Comparison of ENCODE assay signal across 1 fruit fly cellular context in genomic region chrX:19018102-19018814, dm6.
TF ChIP-seq lines count a peak whose summit lies in the region.

No protein-coding gene starts in this region.

TF ChIP-seq in whole organism, embryonic, 481 proteins besides CTCF, POLR2A, EP300 and RAD21 (continued from another document and continues in another):
- peak; percentile 72 for TF ChIP-seq CG14667 (GFP tag; IDR thresholded peaks at IDR 0.05; lab: Robert Waterston, UW)
- TF ChIP-seq Dref (GFP tag; IDR thresholded peaks at IDR 0.05; lab: Robert Waterston, UW): no peak
- peak; percentile 36 for TF ChIP-seq kni (GFP tag; optimal IDR thresholded peaks at IDR 0.05; lab: Kevin White, UChicago)
- peak; percentile 61 for TF ChIP-seq oc (tag; optimal IDR thresholded peaks at IDR 0.05; lab: Kevin White, UChicago)
- peak; percentile 73 for TF ChIP-seq CG18764 (GFP tag; optimal IDR thresholded peaks at IDR 0.05; lab: Kevin White, UChicago)
- TF ChIP-seq CG2678 (tag; optimal IDR thresholded peaks at IDR 0.05; lab: Kevin White, UChicago): peak; percentile 84
- no peak for TF ChIP-seq Dfd (GFP tag; optimal IDR thresholded peaks at IDR 0.05; lab: Kevin White, UChicago)
- TF ChIP-seq trh (GFP tag; optimal IDR thresholded peaks at IDR 0.05; lab: Kevin White, UChicago): peak; percentile 51
- no peak for TF ChIP-seq D (optimal IDR thresholded peaks at IDR 0.05; lab: Kevin White, UChicago)
- peak; percentile 85 for TF ChIP-seq D (GFP tag; optimal IDR thresholded peaks at IDR 0.05; lab: Kevin White, UChicago)
- TF ChIP-seq onecut (GFP tag; IDR thresholded peaks at IDR 0.05; lab: Robert Waterston, UW): peak; percentile 82
- no peak for TF ChIP-seq CG14965 (GFP tag; optimal IDR thresholded peaks at IDR 0.05; lab: Kevin White, UChicago; ENCODE audit: borderline replicate concordance)
- peak; percentile 51; the same call in 1 of the 2 replicates for TF ChIP-seq NFAT (GFP tag; IDR thresholded peaks at IDR 0.05; lab: Robert Waterston, UW)
- TF ChIP-seq CG9609 (GFP tag; optimal IDR thresholded peaks at IDR 0.05; lab: Kevin White, UChicago): peak; percentile 74
- TF ChIP-seq fd64A (GFP tag; optimal IDR thresholded peaks at IDR 0.05; lab: Kevin White, UChicago): peak; percentile 59
- TF ChIP-seq CG17568 (GFP tag; optimal IDR thresholded peaks at IDR 0.05; lab: Kevin White, UChicago): peak; percentile 42
- TF ChIP-seq Fer3 (tag; optimal IDR thresholded peaks at IDR 0.05; lab: Kevin White, UChicago): peak; percentile 79
- peak; percentile 78 for TF ChIP-seq Atf3 (GFP tag; optimal IDR thresholded peaks at IDR 0.05; lab: Kevin White, UChicago)
- peak; percentile 76 to 82 for TF ChIP-seq dpn (GFP tag; optimal IDR thresholded peaks at IDR 0.05; lab: Kevin White, UChicago)
- TF ChIP-seq CG16863 (GFP tag; optimal IDR thresholded peaks at IDR 0.05; lab: Kevin White, UChicago): peak; percentile 82
- peak; percentile 58 for TF ChIP-seq CHES-1-like (GFP tag; optimal IDR thresholded peaks at IDR 0.05; lab: Kevin White, UChicago)
- peak; percentile 84 for TF ChIP-seq ttk (GFP tag; IDR thresholded peaks at IDR 0.05; lab: Robert Waterston, UW)
- peak; percentile 76 for TF ChIP-seq CG6689 (GFP tag; IDR thresholded peaks at IDR 0.05; lab: Robert Waterston, UW)
- TF ChIP-seq sr (GFP tag; IDR thresholded peaks at IDR 0.05; lab: Robert Waterston, UW): peak; percentile 52; the same call in 1 of the 3 replicates
- TF ChIP-seq schlank (tag; optimal IDR thresholded peaks at IDR 0.05; lab: Kevin White, UChicago): peak; percentile 63
- TF ChIP-seq slp2 (GFP tag; optimal IDR thresholded peaks at IDR 0.05; lab: Kevin White, UChicago): peak; percentile 70
- peak; percentile 49 for TF ChIP-seq stc (GFP tag; IDR thresholded peaks at IDR 0.05; lab: Robert Waterston, UW)
- TF ChIP-seq Neu2 (GFP tag; optimal IDR thresholded peaks at IDR 0.05; lab: Kevin White, UChicago; ENCODE audit: borderline replicate concordance): no peak
- peak; percentile 84 for TF ChIP-seq Ptx1 (GFP tag; IDR thresholded peaks at IDR 0.05; lab: Robert Waterston, UW)
- TF ChIP-seq CG1602 (GFP tag; optimal IDR thresholded peaks at IDR 0.05; lab: Kevin White, UChicago): peak; percentile 72
- peak; percentile 73 for TF ChIP-seq CG12942 (GFP tag; optimal IDR thresholded peaks at IDR 0.05; lab: Kevin White, UChicago)
- TF ChIP-seq CG6683 (GFP tag; optimal IDR thresholded peaks at IDR 0.05; lab: Kevin White, UChicago): peak; percentile 66
- peak; percentile 70 for TF ChIP-seq CG13624 (GFP tag; optimal IDR thresholded peaks at IDR 0.05; lab: Kevin White, UChicago)
- TF ChIP-seq CG12659 (GFP tag; optimal IDR thresholded peaks at IDR 0.05; lab: Kevin White, UChicago): peak; percentile 77
- TF ChIP-seq kay (GFP tag; optimal IDR thresholded peaks at IDR 0.05; lab: Kevin White, UChicago): peak; percentile 17
- peak; percentile 30 for TF ChIP-seq vfl (GFP tag; optimal IDR thresholded peaks at IDR 0.05; lab: Kevin White, UChicago)
- TF ChIP-seq CG7963 (GFP tag; IDR thresholded peaks at IDR 0.05; lab: Robert Waterston, UW; ENCODE audit: partially characterized antibody): no peak
- TF ChIP-seq CG7271 (tag; optimal IDR thresholded peaks at IDR 0.05; lab: Kevin White, UChicago): no peak
- peak; percentile 18; the same call in 1 of the 2 replicates for TF ChIP-seq al (GFP tag; IDR thresholded peaks at IDR 0.05; lab: Robert Waterston, UW)
- TF ChIP-seq H15 (GFP tag; IDR thresholded peaks at IDR 0.05; lab: Robert Waterston, UW): peak; percentile 52; the same call in 1 of the 3 replicates
- TF ChIP-seq Hr3 (GFP tag; optimal IDR thresholded peaks at IDR 0.05; lab: Kevin White, UChicago): peak; percentile 77
- 0 out of 2 replicates have a peak, but pooled peaks have one; percentile 29 for TF ChIP-seq bowl (GFP tag; IDR thresholded peaks at IDR 0.05; lab: Robert Waterston, UW)
- TF ChIP-seq Camta (GFP tag; optimal IDR thresholded peaks at IDR 0.05; lab: Kevin White, UChicago): peak; percentile 70
- peak; percentile 65 for TF ChIP-seq Oaz (GFP tag; IDR thresholded peaks at IDR 0.05; lab: Robert Waterston, UW)
- 0 out of 3 replicates have a peak, but pooled peaks have one; percentile 70 for TF ChIP-seq CG2199 (GFP tag; IDR thresholded peaks at IDR 0.05; lab: Robert Waterston, UW)
- TF ChIP-seq Myb (GFP tag; optimal IDR thresholded peaks at IDR 0.05; lab: Kevin White, UChicago): peak; percentile 62
- peak; percentile 25 for TF ChIP-seq CG13123 (GFP tag; optimal IDR thresholded peaks at IDR 0.05; lab: Kevin White, UChicago)
- TF ChIP-seq esg (GFP tag; conservative IDR thresholded peaks at IDR 0.05; lab: Robert Waterston, UW): peak; percentile 63
- peak in 1 of 2 experiments; percentile 91 for TF ChIP-seq bsh (GFP tag; optimal IDR thresholded peaks at IDR 0.05; lab: Kevin White, UChicago)
- peak; percentile 76 for TF ChIP-seq CG18619 (GFP tag; optimal IDR thresholded peaks at IDR 0.05; lab: Kevin White, UChicago)
- TF ChIP-seq corto (GFP tag; optimal IDR thresholded peaks at IDR 0.05; lab: Kevin White, UChicago): no peak
- TF ChIP-seq tna (GFP tag; IDR thresholded peaks at IDR 0.05; lab: Robert Waterston, UW; ENCODE audit: partially characterized antibody): no peak
- TF ChIP-seq CG5953 (GFP tag; IDR thresholded peaks at IDR 0.05; lab: Robert Waterston, UW): peak; percentile 75
- TF ChIP-seq CG2129 (GFP tag; IDR thresholded peaks at IDR 0.05; lab: Robert Waterston, UW; ENCODE audit: partially characterized antibody): no peak
- peak; percentile 50 for TF ChIP-seq emc (GFP tag; optimal IDR thresholded peaks at IDR 0.05; lab: Kevin White, UChicago)
- peak; percentile 59 for TF ChIP-seq dm (GFP tag; optimal IDR thresholded peaks at IDR 0.05; lab: Kevin White, UChicago)
- peak; percentile 39 for TF ChIP-seq CG18011 (GFP tag; optimal IDR thresholded peaks at IDR 0.05; lab: Kevin White, UChicago)
- TF ChIP-seq Dp (GFP tag; optimal IDR thresholded peaks at IDR 0.05; lab: Kevin White, UChicago): no peak
- TF ChIP-seq CG11696 (GFP tag; IDR thresholded peaks at IDR 0.05; lab: Robert Waterston, UW): 0 out of 2 replicates have a peak, but pooled peaks have one; percentile 32
- TF ChIP-seq Abd-B (GFP tag; optimal IDR thresholded peaks at IDR 0.05; lab: Kevin White, UChicago): peak; percentile 68
- no peak for TF ChIP-seq CG6765 (GFP tag; optimal IDR thresholded peaks at IDR 0.05; lab: Kevin White, UChicago)
- no peak for TF ChIP-seq Hr39 (optimal IDR thresholded peaks at IDR 0.05; lab: Kevin White, UChicago)
- peak; percentile 76; the same call in 1 of the 3 replicates for TF ChIP-seq gce (GFP tag; IDR thresholded peaks at IDR 0.05; lab: Robert Waterston, UW)
- TF ChIP-seq CG6175 (GFP tag; IDR thresholded peaks at IDR 0.05; lab: Robert Waterston, UW): 0 out of 3 replicates have a peak, but pooled peaks have one; percentile 42
- peak; percentile 80 for TF ChIP-seq Rfx (GFP tag; IDR thresholded peaks at IDR 0.05; lab: Robert Waterston, UW)
- TF ChIP-seq Kr (GFP tag; optimal IDR thresholded peaks at IDR 0.05; lab: Kevin White, UChicago): no peak
- TF ChIP-seq Trl (optimal IDR thresholded peaks at IDR 0.05; lab: Kevin White, UChicago): no peak
- TF ChIP-seq Trl (GFP tag; optimal IDR thresholded peaks at IDR 0.05; lab: Kevin White, UChicago): peak; percentile 79
- 0 out of 3 replicates have a peak, but pooled peaks have one; percentile 45 for TF ChIP-seq CG3726 (GFP tag; IDR thresholded peaks at IDR 0.05; lab: Robert Waterston, UW)
- peak; percentile 81 for TF ChIP-seq lilli (GFP tag; optimal IDR thresholded peaks at IDR 0.05; lab: Kevin White, UChicago)
- peak; percentile 75 for TF ChIP-seq Hsf (GFP tag; optimal IDR thresholded peaks at IDR 0.05; lab: Kevin White, UChicago)
- peak; percentile 73 for TF ChIP-seq CG1233 (GFP tag; optimal IDR thresholded peaks at IDR 0.05; lab: Kevin White, UChicago)
- TF ChIP-seq CG9797 (GFP tag; optimal IDR thresholded peaks at IDR 0.05; lab: Kevin White, UChicago): no peak
- TF ChIP-seq nom (GFP tag; optimal IDR thresholded peaks at IDR 0.05; lab: Kevin White, UChicago): no peak
- TF ChIP-seq chif (GFP tag; optimal IDR thresholded peaks at IDR 0.05; lab: Kevin White, UChicago): peak; percentile 78 to 85
- peak; percentile 64 for TF ChIP-seq CG4328 (GFP tag; optimal IDR thresholded peaks at IDR 0.05; lab: Kevin White, UChicago)
- TF ChIP-seq hkb (optimal IDR thresholded peaks at IDR 0.05; lab: Kevin White, UChicago): no peak
- TF ChIP-seq hkb (GFP tag; IDR thresholded peaks at IDR 0.05; lab: Robert Waterston, UW): peak; percentile 87
- TF ChIP-seq CG14441 (GFP tag; IDR thresholded peaks at IDR 0.05; lab: Robert Waterston, UW): peak; percentile 75
- TF ChIP-seq Sox102F (GFP tag; optimal IDR thresholded peaks at IDR 0.05; lab: Kevin White, UChicago): peak; percentile 79
- peak; percentile 55; the same call in 2 of the 3 replicates for TF ChIP-seq CG14050 (GFP tag; IDR thresholded peaks at IDR 0.05; lab: Robert Waterston, UW)
- TF ChIP-seq Rx (GFP tag; IDR thresholded peaks at IDR 0.05; lab: Robert Waterston, UW): peak; percentile 78
- TF ChIP-seq Stat92E (GFP tag; optimal IDR thresholded peaks at IDR 0.05; lab: Kevin White, UChicago): no peak
- peak; percentile 82 for TF ChIP-seq zf30C (GFP tag; optimal IDR thresholded peaks at IDR 0.05; lab: Kevin White, UChicago)
- TF ChIP-seq CG10959 (GFP tag; IDR thresholded peaks at IDR 0.05; lab: Robert Waterston, UW): peak; percentile 60
- peak; percentile 48; the same call in 1 of the 2 replicates for TF ChIP-seq sim (GFP tag; IDR thresholded peaks at IDR 0.05; lab: Robert Waterston, UW)
- TF ChIP-seq nerfin-2 (GFP tag; IDR thresholded peaks at IDR 0.05; lab: Robert Waterston, UW; ENCODE audit: partially characterized antibody): no peak
- TF ChIP-seq h (optimal IDR thresholded peaks at IDR 0.05; lab: Kevin White, UChicago): no peak
- no peak for TF ChIP-seq CG3995 (GFP tag; optimal IDR thresholded peaks at IDR 0.05; lab: Kevin White, UChicago)
- peak; percentile 43 for TF ChIP-seq Jarid2 (GFP tag; optimal IDR thresholded peaks at IDR 0.05; lab: Kevin White, UChicago)
- peak; percentile 87 for TF ChIP-seq CG12219 (GFP tag; optimal IDR thresholded peaks at IDR 0.05; lab: Kevin White, UChicago)
- TF ChIP-seq luna (GFP tag; optimal IDR thresholded peaks at IDR 0.05; lab: Kevin White, UChicago): peak; percentile 3
- TF ChIP-seq ftz-f1 (GFP tag; optimal IDR thresholded peaks at IDR 0.05; lab: Kevin White, UChicago): no peak
- peak; percentile 72 for TF ChIP-seq CG8359 (GFP tag; optimal IDR thresholded peaks at IDR 0.05; lab: Kevin White, UChicago; ENCODE audit: borderline replicate concordance)
- no peak for TF ChIP-seq amos (GFP tag; IDR thresholded peaks at IDR 0.05; lab: Robert Waterston, UW; ENCODE audit: partially characterized antibody)
- TF ChIP-seq en (GFP tag; optimal IDR thresholded peaks at IDR 0.05; lab: Kevin White, UChicago): peak; percentile 66
- TF ChIP-seq CG8388 (GFP tag; optimal IDR thresholded peaks at IDR 0.05; lab: Kevin White, UChicago): peak; percentile 78
- TF ChIP-seq pita (GFP tag; optimal IDR thresholded peaks at IDR 0.05; lab: Kevin White, UChicago): no peak
- peak; percentile 77 for TF ChIP-seq Dek (tag; optimal IDR thresholded peaks at IDR 0.05; lab: Kevin White, UChicago)
- TF ChIP-seq trem (tag; optimal IDR thresholded peaks at IDR 0.05; lab: Kevin White, UChicago): peak; percentile 70
- TF ChIP-seq slbo (GFP tag; IDR thresholded peaks at IDR 0.05; lab: Robert Waterston, UW): peak; percentile 84
- no peak for TF ChIP-seq CG15073 (GFP tag; optimal IDR thresholded peaks at IDR 0.05; lab: Kevin White, UChicago)
- no peak for TF ChIP-seq aop (GFP tag; IDR thresholded peaks at IDR 0.05; lab: Robert Waterston, UW)
- TF ChIP-seq mam (GFP tag; optimal IDR thresholded peaks at IDR 0.05; lab: Kevin White, UChicago): peak; percentile 75
- peak; percentile 80 for TF ChIP-seq CG14710 (tag; optimal IDR thresholded peaks at IDR 0.05; lab: Kevin White, UChicago)
- no peak for TF ChIP-seq gfzf (GFP tag; optimal IDR thresholded peaks at IDR 0.05; lab: Kevin White, UChicago)
- TF ChIP-seq Bteb2 (GFP tag; optimal IDR thresholded peaks at IDR 0.05; lab: Kevin White, UChicago): no peak
- TF ChIP-seq CG5245 (GFP tag; optimal IDR thresholded peaks at IDR 0.05; lab: Kevin White, UChicago): peak; percentile 51
- peak; percentile 49 for TF ChIP-seq gsb (GFP tag; IDR thresholded peaks at IDR 0.05; lab: Robert Waterston, UW)
- peak; percentile 74 for TF ChIP-seq E2f1 (GFP tag; IDR thresholded peaks at IDR 0.05; lab: Robert Waterston, UW)
- TF ChIP-seq mld (GFP tag; IDR thresholded peaks at IDR 0.05; lab: Robert Waterston, UW; ENCODE audit: partially characterized antibody): no peak
- peak; percentile 72 for TF ChIP-seq wek (GFP tag; optimal IDR thresholded peaks at IDR 0.05; lab: Kevin White, UChicago)
- TF ChIP-seq B-H1 (GFP tag; IDR thresholded peaks at IDR 0.05; lab: Robert Waterston, UW): peak; percentile 68; the same call in 2 of the 3 replicates
- peak; percentile 74 for TF ChIP-seq CG12299 (tag; optimal IDR thresholded peaks at IDR 0.05; lab: Kevin White, UChicago)
- TF ChIP-seq Lhr (GFP tag; optimal IDR thresholded peaks at IDR 0.05; lab: Kevin White, UChicago): peak; percentile 60
- peak; percentile 57 for TF ChIP-seq ERR (GFP tag; optimal IDR thresholded peaks at IDR 0.05; lab: Kevin White, UChicago)
- TF ChIP-seq dmrt11E (tag; optimal IDR thresholded peaks at IDR 0.05; lab: Kevin White, UChicago): peak; percentile 88
- peak; percentile 85 for TF ChIP-seq CG13424 (tag; optimal IDR thresholded peaks at IDR 0.05; lab: Kevin White, UChicago)
- peak; percentile 41 for TF ChIP-seq CG12744 (GFP tag; optimal IDR thresholded peaks at IDR 0.05; lab: Kevin White, UChicago)
- peak; percentile 34 for TF ChIP-seq CG30020 (tag; optimal IDR thresholded peaks at IDR 0.05; lab: Kevin White, UChicago)
- no peak for TF ChIP-seq CG8478 (optimal IDR thresholded peaks at IDR 0.05; lab: Kevin White, UChicago)
- no peak for TF ChIP-seq cg (GFP tag; optimal IDR thresholded peaks at IDR 0.05; lab: Kevin White, UChicago)
- TF ChIP-seq gsb-n (tag; optimal IDR thresholded peaks at IDR 0.05; lab: Kevin White, UChicago): peak; percentile 84
- peak; percentile 72 for TF ChIP-seq btn (GFP tag; optimal IDR thresholded peaks at IDR 0.05; lab: Kevin White, UChicago)
- no peak for TF ChIP-seq CkIIα-i1 (GFP tag; IDR thresholded peaks at IDR 0.05; lab: Robert Waterston, UW)
- TF ChIP-seq org-1 (GFP tag; optimal IDR thresholded peaks at IDR 0.05; lab: Kevin White, UChicago): peak; percentile 86
- peak; percentile 76 for TF ChIP-seq jing (GFP tag; optimal IDR thresholded peaks at IDR 0.05; lab: Kevin White, UChicago)
- peak; percentile 71 for TF ChIP-seq CG1024 (GFP tag; IDR thresholded peaks at IDR 0.05; lab: Robert Waterston, UW)
- no peak for TF ChIP-seq CG14860 (GFP tag; IDR thresholded peaks at IDR 0.05; lab: Robert Waterston, UW; ENCODE audit: partially characterized antibody)
